Fruit fly (Drosophila melanogaster): ENCODE results near the gene CG10311.
A peak's percentile ranks its signal among the peaks of the same experiment; 100 is the strongest.

Gene CG10311

DNA sequence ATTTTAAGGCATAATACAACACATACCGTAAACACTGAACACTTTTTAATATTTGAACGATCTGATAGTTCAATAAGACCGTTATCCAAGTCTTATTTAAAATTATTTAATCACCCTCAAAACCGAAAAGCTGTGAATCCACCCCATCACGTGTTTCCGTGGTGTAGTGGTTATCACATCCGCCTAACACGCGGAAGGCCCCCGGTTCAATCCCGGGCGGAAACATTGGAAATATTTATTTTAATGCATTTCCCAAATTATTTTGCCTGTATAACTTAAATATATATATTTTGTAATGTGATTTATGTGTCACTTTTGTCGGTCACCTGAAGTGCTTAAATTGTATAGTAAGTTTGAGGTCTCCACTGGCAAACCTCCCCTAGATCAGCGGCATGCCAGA is 35.3 kb downstream of the CG10311 start, which contains the start of gene CG44044:
Gene CG44044, plus strand, starts transcription at position 301 of the 400 bp plus-strand sequence.
- TF ChIP-seq CG11762 (GFP tag; optimal IDR thresholded peaks at IDR 0.05; ENCODE audit: insufficient read depth) (no peak), spab (GFP tag; optimal IDR thresholded peaks at IDR 0.05) (no peak), CG8319 (GFP tag; optimal IDR thresholded peaks at IDR 0.05) (no peak), CG6808 (GFP tag; optimal IDR thresholded peaks at IDR 0.05) (no peak), acj6 (GFP tag; optimal IDR thresholded peaks at IDR 0.05) (no peak), Lpt (GFP tag; optimal IDR thresholded peaks at IDR 0.05) (no peak), Sox15 (GFP tag; optimal IDR thresholded peaks at IDR 0.05) (no peak), Eip75B (GFP tag; optimal IDR thresholded peaks at IDR 0.05) (no peak)

DNA sequence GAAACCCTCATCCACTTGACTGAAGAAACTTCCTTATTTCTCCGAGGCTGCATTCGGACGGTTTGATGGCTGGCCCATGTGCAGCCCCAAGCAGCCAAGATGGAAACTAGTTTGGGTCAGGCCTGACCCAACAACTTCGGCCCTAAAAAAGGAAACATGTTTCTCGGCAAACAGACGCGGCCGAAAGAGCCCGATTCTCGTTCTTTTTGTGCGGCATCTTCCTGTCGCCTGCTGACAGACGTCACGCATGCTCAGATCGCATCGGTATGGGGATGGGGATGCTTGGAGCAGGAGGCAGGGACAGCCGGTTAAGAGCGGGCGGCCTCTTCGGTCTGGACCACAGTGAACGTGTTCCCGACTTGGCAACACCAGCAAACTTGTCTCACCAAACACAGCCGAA is 40.1 kb downstream of the CG10311 start:
- TF ChIP-seq CG6808 (GFP tag; optimal IDR thresholded peaks at IDR 0.05): peak; percentile 17
- peak; percentile 77 for TF ChIP-seq Eip78C (GFP tag)
- no peak for TF ChIP-seq CG8119 (GFP tag; IDR thresholded peaks at IDR 0.05)
- no peak for TF ChIP-seq Gug (GFP tag; IDR thresholded peaks at IDR 0.05)
- no peak for TF ChIP-seq Sox15 (GFP tag; optimal IDR thresholded peaks at IDR 0.05)
- peak; percentile 53 for TF ChIP-seq dsx (GFP tag; optimal IDR thresholded peaks at IDR 0.05; ENCODE audit: poor library complexity, severe bottlenecking)
- peak; percentile 36 for TF ChIP-seq CG1621 (tag; optimal IDR thresholded peaks at IDR 0.05)
- TF ChIP-seq ss (GFP tag; optimal IDR thresholded peaks at IDR 0.05): peak; percentile 15 to 95
- TF ChIP-seq CG15336 (GFP tag; IDR thresholded peaks at IDR 0.05): no peak
- peak; percentile 37; the same call in 2 of the 3 replicates for TF ChIP-seq CG6163 (GFP tag; IDR thresholded peaks at IDR 0.05)
- TF ChIP-seq CG9139 (GFP tag; optimal IDR thresholded peaks at IDR 0.05): peak; percentile 8
- peak; percentile 54 for TF ChIP-seq CG6854 (GFP tag; optimal IDR thresholded peaks at IDR 0.05)
- TF ChIP-seq CG7368 (GFP tag; optimal IDR thresholded peaks at IDR 0.05): peak; percentile 27
- no peak for TF ChIP-seq cyc (GFP tag; optimal IDR thresholded peaks at IDR 0.05)
- TF ChIP-seq Eip75B (GFP tag; optimal IDR thresholded peaks at IDR 0.05): peak; percentile 44

DNA sequence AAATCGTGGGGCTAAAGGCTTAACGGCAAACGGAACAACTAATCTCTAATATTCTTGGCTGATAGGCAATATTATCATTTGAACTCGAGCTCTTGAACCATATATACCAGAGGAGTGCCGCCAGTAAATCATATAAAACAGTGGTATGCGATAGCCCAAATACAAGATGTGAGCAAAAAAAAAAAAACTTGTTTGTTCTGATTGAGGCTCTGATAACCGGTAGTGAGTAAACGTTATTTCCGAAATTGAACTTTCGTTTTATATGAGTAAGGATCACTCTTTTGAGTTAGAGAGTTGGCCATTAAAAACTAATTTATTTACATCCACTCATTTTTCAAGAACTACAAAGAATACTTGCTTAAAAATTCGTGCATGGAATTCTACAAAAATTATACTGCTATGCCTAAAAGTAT is 46.7 kb downstream of the CG10311 start:
- no peak for TF ChIP-seq dac (GFP tag; optimal IDR thresholded peaks at IDR 0.05)
- TF ChIP-seq CG3032 (tag; optimal IDR thresholded peaks at IDR 0.05): no peak
- TF ChIP-seq dsx (GFP tag; optimal IDR thresholded peaks at IDR 0.05; ENCODE audit: poor library complexity, severe bottlenecking): no peak
- TF ChIP-seq CG3919 (GFP tag; optimal IDR thresholded peaks at IDR 0.05): no peak
- TF ChIP-seq Sox14 (GFP tag; optimal IDR thresholded peaks at IDR 0.05): no peak
- TF ChIP-seq CG8319 (GFP tag; optimal IDR thresholded peaks at IDR 0.05): no peak

DNA sequence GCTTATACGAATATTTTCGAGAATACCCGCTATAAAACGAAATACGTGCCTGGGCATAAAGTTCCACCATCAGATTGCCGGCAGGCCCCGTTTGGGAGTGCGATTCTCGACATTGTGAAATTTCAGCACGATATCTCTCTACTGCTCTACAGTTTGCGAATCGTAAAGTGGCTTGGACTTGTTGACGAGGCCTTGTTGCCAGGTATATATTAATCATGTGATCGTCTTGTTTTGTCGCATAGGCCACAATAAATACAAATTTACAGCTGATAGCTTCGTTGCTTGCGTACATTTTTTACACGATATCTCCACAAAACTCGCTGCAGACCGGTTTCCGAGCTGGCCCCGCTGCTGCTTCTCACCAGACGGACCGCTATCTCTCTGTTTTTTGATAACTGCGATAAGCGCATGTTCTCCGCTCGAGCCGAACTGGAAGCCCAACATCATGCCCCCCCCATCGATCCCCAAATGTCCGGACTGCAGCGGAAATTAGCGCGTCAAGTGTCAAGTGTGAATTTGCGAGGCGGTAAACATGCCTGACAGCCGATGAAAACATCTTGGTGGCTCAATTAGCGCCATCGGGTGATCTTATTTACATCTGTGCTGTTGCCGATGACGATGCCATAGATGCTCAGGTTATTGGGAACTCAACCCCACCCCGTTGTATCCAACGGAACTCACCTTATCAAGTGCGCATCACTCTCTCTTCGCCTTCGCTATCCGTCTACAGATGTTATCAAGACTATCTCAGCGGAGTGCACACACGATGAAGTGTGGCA is 47.3 kb downstream of the CG10311 start:
- peak; percentile 31 for TF ChIP-seq CG8319 (GFP tag; optimal IDR thresholded peaks at IDR 0.05)
- TF ChIP-seq Met (GFP tag; optimal IDR thresholded peaks at IDR 0.05): peak; percentile 48
- TF ChIP-seq Eip78C (GFP tag): peak; percentile 85
- no peak for TF ChIP-seq OdsH (GFP tag; optimal IDR thresholded peaks at IDR 0.05)
- TF ChIP-seq CG32006 (GFP tag; optimal IDR thresholded peaks at IDR 0.05): no peak
- TF ChIP-seq Sox102F (GFP tag; optimal IDR thresholded peaks at IDR 0.05): peak; percentile 28
- peak; percentile 45 for TF ChIP-seq esn (GFP tag; optimal IDR thresholded peaks at IDR 0.05)
- TF ChIP-seq CG6854 (GFP tag; optimal IDR thresholded peaks at IDR 0.05): peak; percentile 61
- TF ChIP-seq CG31627 (GFP tag; optimal IDR thresholded peaks at IDR 0.05): peak; percentile 33
- TF ChIP-seq achi (GFP tag; optimal IDR thresholded peaks at IDR 0.05): no peak
- TF ChIP-seq net (GFP tag; optimal IDR thresholded peaks at IDR 0.05): peak; percentile 10
- TF ChIP-seq svp (GFP tag): peak; percentile 94
- no peak for TF ChIP-seq Sox15 (GFP tag; optimal IDR thresholded peaks at IDR 0.05)
- TF ChIP-seq Hr39 (GFP tag; optimal IDR thresholded peaks at IDR 0.05): peak; percentile 22
- peak; percentile 11 for TF ChIP-seq topi (GFP tag; optimal IDR thresholded peaks at IDR 0.05)
- TF ChIP-seq CG8119 (GFP tag; IDR thresholded peaks at IDR 0.05): 0 out of 3 replicates have a peak, but pooled peaks have one; percentile 42
- TF ChIP-seq CG6792 (GFP tag; optimal IDR thresholded peaks at IDR 0.05): no peak
- TF ChIP-seq CG7368 (GFP tag; optimal IDR thresholded peaks at IDR 0.05): peak; percentile 24
- no peak for TF ChIP-seq salr (GFP tag; optimal IDR thresholded peaks at IDR 0.05)
- TF ChIP-seq CG11902 (GFP tag; optimal IDR thresholded peaks at IDR 0.05): no peak
- no peak for TF ChIP-seq Ets21C (GFP tag; optimal IDR thresholded peaks at IDR 0.05)
- no peak for TF ChIP-seq Ets96B (tag; optimal IDR thresholded peaks at IDR 0.05)
- TF ChIP-seq cyc (GFP tag; optimal IDR thresholded peaks at IDR 0.05): peak; percentile 1
- no peak for TF ChIP-seq CG15336 (GFP tag; IDR thresholded peaks at IDR 0.05)
- peak; percentile 3 to 20 for TF ChIP-seq ss (GFP tag; optimal IDR thresholded peaks at IDR 0.05)
- TF ChIP-seq Lpt (GFP tag; optimal IDR thresholded peaks at IDR 0.05): peak; percentile 5
- peak; percentile 17 for TF ChIP-seq vri (GFP tag; optimal IDR thresholded peaks at IDR 0.05)
- TF ChIP-seq CG6808 (GFP tag; optimal IDR thresholded peaks at IDR 0.05): peak; percentile 1
- TF ChIP-seq Eip75B (GFP tag; optimal IDR thresholded peaks at IDR 0.05): peak; percentile 11
